Fruit fly (Drosophila melanogaster): ENCODE measurements around the gene ppk27.

The ppk27 gene

DNA sequence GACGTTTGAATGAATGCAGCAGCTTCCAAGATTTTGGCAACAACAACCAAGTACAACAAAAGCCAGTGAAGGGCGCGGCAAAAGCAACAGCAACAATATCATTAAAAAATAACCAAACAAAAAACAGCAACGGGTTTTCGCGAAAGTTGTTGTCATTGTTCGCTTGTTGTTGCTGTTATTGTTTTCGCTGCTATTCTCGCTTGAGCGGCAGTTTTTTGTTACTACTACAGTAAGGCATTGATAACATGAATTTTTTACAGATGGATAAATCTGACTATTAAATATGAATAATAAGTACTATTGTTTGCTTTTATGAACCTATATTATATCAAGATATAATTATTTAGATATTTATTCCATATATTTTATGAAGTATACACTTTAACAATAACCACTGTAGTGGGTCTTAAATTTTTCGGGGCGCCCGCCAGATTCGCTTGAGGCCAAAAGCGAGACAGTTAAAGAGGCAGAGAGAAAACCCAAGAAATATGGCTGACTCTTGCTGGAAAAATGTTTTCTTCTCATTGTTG lies 16.5 kb upstream of the ppk27 start (continued):
- TF ChIP-seq cad (GFP tag; optimal IDR thresholded peaks at IDR 0.05) (no peak), CG5245 (GFP tag; optimal IDR thresholded peaks at IDR 0.05) (peak; percentile 19), CG4282 (GFP tag; optimal IDR thresholded peaks at IDR 0.05) (no peak), Adf1 (GFP tag; IDR thresholded peaks at IDR 0.05) (peak; percentile 52), Hmr (GFP tag; optimal IDR thresholded peaks at IDR 0.05) (peak; percentile 86), ewg (GFP tag; optimal IDR thresholded peaks at IDR 0.05) (peak; percentile 12), CG10147 (GFP tag; optimal IDR thresholded peaks at IDR 0.05) (peak; percentile 64), gcm (GFP tag; optimal IDR thresholded peaks at IDR 0.05) (peak; percentile 62), hb (GFP tag; IDR thresholded peaks at IDR 0.05; ENCODE audit: partially characterized antibody) (no peak), tx (GFP tag; optimal IDR thresholded peaks at IDR 0.05) (no peak), CG18619 (GFP tag; optimal IDR thresholded peaks at IDR 0.05) (peak; percentile 55), br (optimal IDR thresholded peaks at IDR 0.05) (no peak), CG17328 (GFP tag; IDR thresholded peaks at IDR 0.05) (peak; percentile 43; the same call in 1 of the 2 replicates), chm (GFP tag; IDR thresholded peaks at IDR 0.05) (no peak), CG2120 (GFP tag; optimal IDR thresholded peaks at IDR 0.05) (peak; percentile 67), CG6272 (GFP tag; IDR thresholded peaks at IDR 0.05) (peak; percentile 75), CG1602 (GFP tag; optimal IDR thresholded peaks at IDR 0.05) (peak; percentile 5), Antp (GFP tag; optimal IDR thresholded peaks at IDR 0.05) (no peak), rib (GFP tag; IDR thresholded peaks at IDR 0.05) (peak; percentile 83), Usf (GFP tag; optimal IDR thresholded peaks at IDR 0.05) (no peak), YL-1 (GFP tag; optimal IDR thresholded peaks at IDR 0.05) (no peak), CG9609 (GFP tag; optimal IDR thresholded peaks at IDR 0.05) (no peak), CG6765 (GFP tag; optimal IDR thresholded peaks at IDR 0.05) (peak; percentile 44), dm (GFP tag; optimal IDR thresholded peaks at IDR 0.05) (no peak), Ets65A (GFP tag) (no peak), CG10462 (GFP tag; optimal IDR thresholded peaks at IDR 0.05) (no peak), Atf6 (GFP tag; IDR thresholded peaks at IDR 0.05) (peak; percentile 91), CG9727 (GFP tag; optimal IDR thresholded peaks at IDR 0.05) (peak; percentile 75), CG10959 (GFP tag; IDR thresholded peaks at IDR 0.05) (no peak), corto (GFP tag; optimal IDR thresholded peaks at IDR 0.05) (no peak), MBD-R2 (GFP tag; IDR thresholded peaks at IDR 0.05) (peak; percentile 74), CG16813 (GFP tag; IDR thresholded peaks at IDR 0.05; ENCODE audit: partially characterized antibody) (no peak), eyg (GFP tag; optimal IDR thresholded peaks at IDR 0.05) (no peak), CG34224 (GFP tag; IDR thresholded peaks at IDR 0.05; ENCODE audit: partially characterized antibody) (no peak), CG8281 (tag; optimal IDR thresholded peaks at IDR 0.05) (peak; percentile 25), CG9797 (GFP tag; optimal IDR thresholded peaks at IDR 0.05) (no peak), pb (GFP tag; optimal IDR thresholded peaks at IDR 0.05) (no peak), gem (tag; optimal IDR thresholded peaks at IDR 0.05) (peak; percentile 87), CG2712 (tag; optimal IDR thresholded peaks at IDR 0.05) (peak; percentile 65), CG4707 (GFP tag; optimal IDR thresholded peaks at IDR 0.05) (peak; percentile 38), CG17802 (tag; optimal IDR thresholded peaks at IDR 0.05) (no peak), lov (optimal IDR thresholded peaks at IDR 0.05) (no peak), lov (GFP tag; IDR thresholded peaks at IDR 0.05) (0 out of 3 replicates have a peak, but pooled peaks have one; percentile 19), yki (optimal IDR thresholded peaks at IDR 0.05) (no peak), Poxn (GFP tag; IDR thresholded peaks at IDR 0.05) (peak; percentile 36; the same call in 1 of the 2 replicates), Bgb (GFP tag; IDR thresholded peaks at IDR 0.05; ENCODE audit: partially characterized antibody) (no peak), CG12299 (tag; optimal IDR thresholded peaks at IDR 0.05) (peak; percentile 75), run (tag; optimal IDR thresholded peaks at IDR 0.05) (peak; percentile 55), lilli (GFP tag; optimal IDR thresholded peaks at IDR 0.05) (peak; percentile 64), CG10654 (GFP tag; optimal IDR thresholded peaks at IDR 0.05) (peak; percentile 18), ERR (GFP tag; optimal IDR thresholded peaks at IDR 0.05) (no peak), repo (GFP tag; optimal IDR thresholded peaks at IDR 0.05) (no peak)
